Worm (Caenorhabditis elegans) whole organism, early embryonic: Measurements from ENCODE around the gene oac-41.

ENCODE experiments used
- B0310.2 ChIP-seq: sonication (generic microtip); optimal IDR thresholded peaks from 2 replicates; lab custom pipeline; 2016; ENCODE audit warnings: mild to moderate bottlenecking, missing genetic modification characterization, missing compliant biosample characterization
- aly-1 ChIP-seq: sonication (generic microtip); optimal IDR thresholded peaks from 2 replicates; lab custom pipeline; 2016; ENCODE audit warnings: missing genetic modification characterization, missing compliant biosample characterization
- ama-1 ChIP-seq: fragments of 150-350 bp; optimal IDR thresholded peaks from 2 replicates; lab custom pipeline; 2014
- flt-1 ChIP-seq: fragments of 200-800 bp; sonication (Bioruptor generic); IDR thresholded peaks from 2 replicates; pipeline ENCODE4 v1.3.6; 2022; ENCODE audit warnings: missing genetic modification characterization, missing compliant biosample characterization
- hmbx-1 ChIP-seq: sonication (generic microtip); optimal IDR thresholded peaks from 2 replicates; lab custom pipeline; 2016; ENCODE audit warnings: mild to moderate bottlenecking, missing genetic modification characterization, missing compliant biosample characterization
- pes-1 ChIP-seq: fragments of 200-800 bp; sonication (Bioruptor generic); IDR thresholded peaks from 2 replicates; pipeline ENCODE4 v1.3.6; 2022; ENCODE audit warnings: missing genetic modification reagents, missing genetic modification characterization, missing compliant biosample characterization
- tbx-37 ChIP-seq: fragments of 200-800 bp; sonication (Bioruptor generic); conservative IDR thresholded peaks from 2 replicates; pipeline ENCODE4 v1.3.6; 2022; ENCODE audit warnings: missing genetic modification reagents, missing genetic modification characterization, missing compliant biosample characterization

DNA sequence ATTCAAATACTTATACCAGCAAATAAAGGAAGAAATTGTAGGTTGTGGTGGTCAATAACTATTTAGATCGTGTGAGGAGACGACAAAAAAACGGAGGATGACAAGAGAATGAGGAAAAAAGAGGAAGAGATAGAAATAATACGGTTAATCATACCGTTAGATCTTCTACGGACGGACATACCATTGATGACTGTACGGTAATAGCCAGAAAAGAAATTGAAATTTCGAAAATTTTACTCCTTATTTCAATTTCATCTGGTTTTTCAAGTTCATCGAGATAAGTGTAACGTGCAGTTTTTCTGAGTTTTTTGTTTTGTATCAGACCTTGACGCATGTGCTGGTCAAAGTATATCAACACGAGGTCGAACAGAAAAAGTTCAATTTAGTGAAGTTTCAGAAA lies 43.9 kb upstream of the oac-41 start:
- TF ChIP-seq pes-1 (GFP tag; lab: Robert Waterston, UW) = no peak
- no peak for TF ChIP-seq hmbx-1 (tag; lab: Kevin White, UChicago)
- TF ChIP-seq ama-1 (lab: Kevin White, UChicago) = no peak
- TF ChIP-seq B0310.2 (tag; lab: Kevin White, UChicago) = no peak
- no peak for TF ChIP-seq tbx-37 (GFP tag; lab: Robert Waterston, UW)
- no peak for TF ChIP-seq aly-1
- TF ChIP-seq flt-1 (GFP tag; lab: Robert Waterston, UW) = no peak
